Worm (Caenorhabditis elegans) whole organism, L1 larva: Measurements from ENCODE around the gene hlh-4.
A peak's percentile ranks its signal among the peaks of the same experiment; 100 is the strongest.

ENCODE experiments used
- ama-1 ChIP-seq: fragments of 150-350 bp; optimal IDR thresholded peaks from 2 replicates; lab custom pipeline; 2014
- fkh-10 ChIP-seq: sonication (generic microtip); optimal IDR thresholded peaks from 2 replicates; lab custom pipeline; 2017; ENCODE audit warnings: missing biosample characterization, missing genetic modification reagents, missing genetic modification characterization
- lin-13 ChIP-seq: fragments of 150-350 bp; optimal IDR thresholded peaks from 2 replicates; lab custom pipeline; 2014; ENCODE audit warnings: missing biosample characterization, missing genetic modification reagents, missing genetic modification characterization
- mab-9 ChIP-seq: fragments of 200-800 bp; sonication (Bioruptor generic); IDR thresholded peaks from 2 replicates; pipeline ENCODE4 v1.3.6; 2022; ENCODE audit warnings: missing genetic modification reagents, missing genetic modification characterization, missing compliant biosample characterization
- nhr-237 ChIP-seq: fragments of 150-350 bp; optimal IDR thresholded peaks from 2 replicates; lab custom pipeline; 2014; ENCODE audit warnings: missing biosample characterization, missing genetic modification characterization
- nhr-76 ChIP-seq: sonication (generic microtip); optimal IDR thresholded peaks from 2 replicates; lab custom pipeline; 2017; ENCODE audit warnings: missing biosample characterization, missing genetic modification characterization
- pqm-1 ChIP-seq: sonication (generic microtip); optimal IDR thresholded peaks from 3 replicates; lab custom pipeline; 2017; ENCODE audit warnings: missing biosample characterization, missing genetic modification characterization
- skn-1 ChIP-seq: fragments of 150-350 bp; optimal IDR thresholded peaks from 2 replicates; lab custom pipeline; 2014; ENCODE audit warnings: missing biosample characterization, missing genetic modification characterization

DNA sequence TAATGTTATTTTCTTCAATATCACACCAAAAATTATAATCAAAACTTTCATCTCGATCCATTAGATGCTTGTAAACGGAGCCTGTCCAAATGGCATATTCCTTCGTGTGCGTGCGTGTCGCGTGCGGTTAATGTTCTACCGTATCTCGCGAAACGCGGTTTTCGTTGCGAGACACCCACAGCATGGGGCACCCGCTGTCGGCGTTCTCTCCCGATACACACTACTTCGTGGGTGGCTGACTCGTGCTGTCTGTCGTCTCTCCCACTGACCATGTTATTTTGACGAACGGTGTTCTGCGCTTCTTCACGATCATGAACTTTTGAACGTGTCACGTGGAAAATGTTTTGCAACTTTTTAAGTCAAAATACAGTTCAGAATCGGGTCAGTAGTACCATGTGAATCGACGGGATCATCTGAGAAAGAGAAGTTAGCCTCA lies 26.6 kb upstream of the hlh-4 start:
- peak; percentile 96 for TF ChIP-seq lin-13 (GFP tag; lab: Kevin White, UChicago)
- TF ChIP-seq skn-1 (tag; lab: Kevin White, UChicago), result peak; percentile 95
- no peak for TF ChIP-seq nhr-76
- TF ChIP-seq mab-9 (GFP tag; lab: Robert Waterston, UW), result peak; percentile 95
- peak; percentile 94 for TF ChIP-seq fkh-10 (GFP tag; lab: Kevin White, UChicago)
- peak; percentile 89 for TF ChIP-seq nhr-237 (tag; lab: Kevin White, UChicago)
- TF ChIP-seq ama-1 (lab: Kevin White, UChicago), result peak; percentile 98
- no peak for TF ChIP-seq pqm-1
